Worm (Caenorhabditis elegans) whole organism, late embryonic: ENCODE results near the gene R10E8.6.

Source experiments
- K09A11.1 ChIP-seq: sonication (generic microtip); optimal IDR thresholded peaks from 2 replicates; lab custom pipeline; 2017; ENCODE audit warnings: antibody characterized with exemption, mild to moderate bottlenecking, missing genetic modification characterization, missing compliant biosample characterization; ENCODE audit not compliant: insufficient read depth
- ama-1 ChIP-seq: fragments of 150-350 bp; optimal IDR thresholded peaks from 2 replicates; lab custom pipeline; 2014
- ceh-22 ChIP-seq: sonication (generic microtip); optimal IDR thresholded peaks from 2 replicates; lab custom pipeline; 2017; ENCODE audit warnings: missing biosample characterization, missing genetic modification characterization
- elt-2 ChIP-seq: sonication (generic microtip); optimal IDR thresholded peaks from 2 replicates; lab custom pipeline; 2016; ENCODE audit warnings: missing genetic modification reagents, missing genetic modification characterization, missing compliant biosample characterization
- fkh-10 ChIP-seq: fragments of 150-350 bp; optimal IDR thresholded peaks from 2 replicates; lab custom pipeline; 2014; ENCODE audit warnings: missing biosample characterization, missing genetic modification reagents, missing genetic modification characterization
- lin-11 ChIP-seq: fragments of 200-800 bp; sonication (Bioruptor generic); optimal IDR thresholded peaks from 2 replicates; lab custom pipeline; 2018; ENCODE audit warnings: mild to moderate bottlenecking, missing genetic modification characterization, missing compliant biosample characterization
- mec-3 ChIP-seq: sonication (generic microtip); optimal IDR thresholded peaks from 2 replicates; lab custom pipeline; 2016; ENCODE audit warnings: borderline replicate concordance, missing genetic modification characterization, missing compliant biosample characterization
- nfya-1 ChIP-seq: sonication (generic microtip); optimal IDR thresholded peaks from 2 replicates; lab custom pipeline; 2017; ENCODE audit warnings: missing genetic modification characterization, mild to moderate bottlenecking, missing compliant biosample characterization, antibody characterized with exemption, moderate library complexity
- nhr-11 ChIP-seq: fragments of 150-350 bp; optimal IDR thresholded peaks from 2 replicates; lab custom pipeline; 2014; ENCODE audit warnings: missing biosample characterization, missing genetic modification characterization
- nhr-232 ChIP-seq: sonication (generic microtip); optimal IDR thresholded peaks from 2 replicates; lab custom pipeline; 2016; ENCODE audit warnings: missing genetic modification characterization, missing compliant biosample characterization
- pag-3 ChIP-seq: sonication (generic microtip); optimal IDR thresholded peaks from 2 replicates; lab custom pipeline; 2016; ENCODE audit warnings: missing compliant biosample characterization, missing genetic modification characterization, borderline replicate concordance
- pqm-1 ChIP-seq: sonication (generic microtip); optimal IDR thresholded peaks from 2 replicates; lab custom pipeline; 2016; ENCODE audit warnings: missing genetic modification characterization, missing compliant biosample characterization
- ref-2 ChIP-seq: sonication (generic microtip); optimal IDR thresholded peaks from 2 replicates; lab custom pipeline; 2016; ENCODE audit warnings: missing genetic modification characterization, missing compliant biosample characterization
- sox-4 ChIP-seq: sonication (generic microtip); optimal IDR thresholded peaks from 2 replicates; lab custom pipeline; 2017; ENCODE audit warnings: mild to moderate bottlenecking, missing genetic modification characterization, inconsistent platforms, missing compliant biosample characterization

DNA sequence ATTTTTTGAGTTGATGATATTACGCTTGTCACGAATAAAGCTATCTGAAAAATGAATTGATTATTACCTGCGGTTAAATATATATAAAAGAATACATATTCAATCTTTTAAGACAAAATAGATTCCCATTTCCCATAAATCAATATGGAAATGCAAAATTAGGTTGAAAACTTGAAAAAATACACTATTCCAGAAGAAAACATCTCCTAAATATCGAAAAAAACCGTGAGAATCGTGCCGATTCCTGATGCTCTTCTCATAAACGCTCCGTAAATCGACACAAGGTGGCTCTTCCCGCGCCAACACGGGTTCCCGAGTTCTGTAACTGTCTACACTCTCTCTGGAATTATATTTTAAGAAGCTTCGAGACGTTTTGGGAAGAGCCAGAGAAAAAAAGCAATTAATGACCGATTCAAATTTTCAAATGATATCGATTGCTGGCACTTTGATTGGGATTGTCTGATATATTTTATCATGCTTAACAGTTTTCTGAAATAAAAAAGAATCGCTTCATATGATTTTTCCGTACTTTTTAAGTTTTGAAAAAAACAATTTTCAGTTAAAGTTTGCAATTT lies 29.4 kb downstream of the R10E8.6 start, which contains the start of gene R10E8.3:
- TF ChIP-seq lin-11 (tag; lab: Kevin White, UChicago): no peak
- TF ChIP-seq ceh-22: no peak
- no peak for TF ChIP-seq elt-2 (tag; lab: Kevin White, UChicago)
- TF ChIP-seq ama-1: no peak
- no peak for TF ChIP-seq sox-4 (tag; lab: Kevin White, UChicago)
- TF ChIP-seq ref-2: no peak
- no peak for TF ChIP-seq nhr-11
- no peak for TF ChIP-seq mec-3 (tag; lab: Kevin White, UChicago)
- no peak for TF ChIP-seq pag-3
- TF ChIP-seq pqm-1 (tag; lab: Kevin White, UChicago): no peak
- TF ChIP-seq fkh-10 (GFP tag; lab: Kevin White, UChicago): no peak
- no peak for TF ChIP-seq nhr-232 (tag; lab: Kevin White, UChicago)
- TF ChIP-seq K09A11.1 (tag; lab: Kevin White, UChicago): no peak
- no peak for TF ChIP-seq nfya-1 (tag; lab: Kevin White, UChicago)
